Worm (Caenorhabditis elegans): ENCODE results near the gene ZK688.11.
A peak's percentile ranks its signal among the peaks of the same experiment; 100 is the strongest.

ZK688.11 gene

DNA sequence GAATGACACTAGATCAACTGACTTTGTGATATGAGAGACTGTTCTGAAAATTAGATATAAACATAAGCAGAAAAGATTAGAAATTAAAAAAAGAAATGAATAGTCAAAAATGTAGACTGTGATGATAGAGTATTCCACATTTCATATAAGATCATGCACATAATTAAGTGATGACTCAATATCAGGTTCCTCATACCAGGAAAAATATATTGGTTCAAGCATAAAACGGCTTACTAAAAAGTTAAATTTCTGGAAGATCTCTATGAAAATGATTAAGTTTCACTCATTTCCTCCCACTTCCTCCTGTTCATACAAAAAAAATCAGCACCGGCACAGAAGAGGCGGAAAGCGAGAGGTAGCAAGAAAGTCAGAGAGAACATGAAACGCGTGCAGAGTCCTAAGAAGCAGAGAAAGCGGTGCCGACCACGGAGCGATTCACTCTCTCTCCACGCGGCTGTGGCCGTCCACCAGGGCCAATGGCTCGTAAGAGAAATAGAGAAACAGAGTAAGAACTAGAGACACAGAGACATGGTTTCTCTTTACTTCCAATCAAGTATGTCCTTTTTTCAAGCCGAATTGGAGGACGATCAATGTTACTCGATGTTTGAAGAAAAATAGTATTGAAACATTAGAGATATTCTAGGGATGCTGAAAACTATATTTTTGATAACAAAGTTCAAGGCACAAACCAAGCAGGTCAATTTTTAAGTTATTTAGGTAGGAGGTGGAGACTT, 7.0 kb upstream of the ZK688.11 start, which contains the start of the genes ZK688.5 and fahd-1 (continued):
- TF ChIP-seq C06A6.2 (GFP tag; conservative IDR thresholded peaks at IDR 0.05) (0 out of 2 replicates have a peak, but pooled peaks have one; percentile 35), ama-1 (optimal IDR thresholded peaks at IDR 0.05) (no peak), ama-1 (GFP tag; optimal IDR thresholded peaks at IDR 0.05) (no peak), lag-1 (GFP tag; IDR thresholded peaks at IDR 0.05) (no peak), tbx-9 (tag; optimal IDR thresholded peaks at IDR 0.05; ENCODE audit: borderline replicate concordance) (no peak), nfyb-1 (GFP tag; IDR thresholded peaks at IDR 0.05) (peak; percentile 66; the same call in 1 of the 2 replicates), sea-2 (GFP tag; IDR thresholded peaks at IDR 0.05) (no peak), ceh-40 (GFP tag; IDR thresholded peaks at IDR 0.05) (no peak), D2030.7 (GFP tag; IDR thresholded peaks at IDR 0.05) (no peak), ceh-79 (tag; optimal IDR thresholded peaks at IDR 0.05) (no peak), hsf-1 (GFP tag; IDR thresholded peaks at IDR 0.05) (no peak), athp-1 (tag; optimal IDR thresholded peaks at IDR 0.05) (no peak), B0035.1 (tag; optimal IDR thresholded peaks at IDR 0.05) (no peak), nhr-120 (GFP tag; IDR thresholded peaks at IDR 0.05) (no peak), T07F8.4 (tag; optimal IDR thresholded peaks at IDR 0.05) (no peak), K11D2.4 (GFP tag; IDR thresholded peaks at IDR 0.05) (0 out of 2 replicates have a peak, but pooled peaks have one; percentile 10), nhr-90 (tag; optimal IDR thresholded peaks at IDR 0.05) (no peak), F22D6.2 (tag; optimal IDR thresholded peaks at IDR 0.05) (no peak), gei-17 (GFP tag; optimal IDR thresholded peaks at IDR 0.05) (no peak), lsy-27 (tag; optimal IDR thresholded peaks at IDR 0.05; ENCODE audit: borderline replicate concordance, insufficient read depth) (peak; percentile 71), sptf-2 (GFP tag; optimal IDR thresholded peaks at IDR 0.05) (no peak), F52B5.7 (tag; optimal IDR thresholded peaks at IDR 0.05) (no peak), ceh-27 (GFP tag; optimal IDR thresholded peaks at IDR 0.05) (peak; percentile 44), ZK185.1 (tag; optimal IDR thresholded peaks at IDR 0.05; ENCODE audit: poor library complexity, severe bottlenecking) (peak; percentile 26), rec-8 (tag; optimal IDR thresholded peaks at IDR 0.05) (no peak), lsl-1 (GFP tag; optimal IDR thresholded peaks at IDR 0.05) (no peak), F23B12.7 (tag; optimal IDR thresholded peaks at IDR 0.05; ENCODE audit: insufficient read depth) (no peak), let-607 (tag; optimal IDR thresholded peaks at IDR 0.05) (peak; percentile 27 to 51), nhr-27 (tag; optimal IDR thresholded peaks at IDR 0.05) (no peak), tbp1 (GFP tag; optimal IDR thresholded peaks at IDR 0.05) (peak; percentile 45), F49E8.2 (tag; optimal IDR thresholded peaks at IDR 0.05; ENCODE audit: insufficient read depth) (no peak), die-1 (tag; optimal IDR thresholded peaks at IDR 0.05) (no peak), hrde-1 (tag; optimal IDR thresholded peaks at IDR 0.05; ENCODE audit: borderline replicate concordance) (no peak), ztf-28 (GFP tag; IDR thresholded peaks at IDR 0.05) (no peak), lin-54 (GFP tag; optimal IDR thresholded peaks at IDR 0.05) (peak; percentile 7), pbrm-1 (GFP tag; IDR thresholded peaks at IDR 0.05) (0 out of 2 replicates have a peak, but pooled peaks have one; percentile 26), nfya-2 (GFP tag; IDR thresholded peaks at IDR 0.05) (no peak), hlh-12 (tag; optimal IDR thresholded peaks at IDR 0.05) (no peak), ztf-26 (tag; optimal IDR thresholded peaks at IDR 0.05) (peak; percentile 39), ekl-4 (GFP tag; IDR thresholded peaks at IDR 0.05) (no peak), xnd-1 (tag; optimal IDR thresholded peaks at IDR 0.05) (no peak), attf-3 (GFP tag; conservative IDR thresholded peaks at IDR 0.05) (0 out of 2 replicates have a peak, but pooled peaks have one; percentile 22), nfya-1 (tag; optimal IDR thresholded peaks at IDR 0.05; ENCODE audit: borderline replicate concordance, insufficient read depth) (no peak), let-526 (GFP tag; IDR thresholded peaks at IDR 0.05) (peak; percentile 50; the same call in 1 of the 2 replicates), dpl-1 (GFP tag; optimal IDR thresholded peaks at IDR 0.05) (no peak), B0336.3 (GFP tag; IDR thresholded peaks at IDR 0.05) (0 out of 2 replicates have a peak, but pooled peaks have one; percentile 52)
